Worm (Caenorhabditis elegans): ENCODE measurements around the gene mat-3.

DNA sequence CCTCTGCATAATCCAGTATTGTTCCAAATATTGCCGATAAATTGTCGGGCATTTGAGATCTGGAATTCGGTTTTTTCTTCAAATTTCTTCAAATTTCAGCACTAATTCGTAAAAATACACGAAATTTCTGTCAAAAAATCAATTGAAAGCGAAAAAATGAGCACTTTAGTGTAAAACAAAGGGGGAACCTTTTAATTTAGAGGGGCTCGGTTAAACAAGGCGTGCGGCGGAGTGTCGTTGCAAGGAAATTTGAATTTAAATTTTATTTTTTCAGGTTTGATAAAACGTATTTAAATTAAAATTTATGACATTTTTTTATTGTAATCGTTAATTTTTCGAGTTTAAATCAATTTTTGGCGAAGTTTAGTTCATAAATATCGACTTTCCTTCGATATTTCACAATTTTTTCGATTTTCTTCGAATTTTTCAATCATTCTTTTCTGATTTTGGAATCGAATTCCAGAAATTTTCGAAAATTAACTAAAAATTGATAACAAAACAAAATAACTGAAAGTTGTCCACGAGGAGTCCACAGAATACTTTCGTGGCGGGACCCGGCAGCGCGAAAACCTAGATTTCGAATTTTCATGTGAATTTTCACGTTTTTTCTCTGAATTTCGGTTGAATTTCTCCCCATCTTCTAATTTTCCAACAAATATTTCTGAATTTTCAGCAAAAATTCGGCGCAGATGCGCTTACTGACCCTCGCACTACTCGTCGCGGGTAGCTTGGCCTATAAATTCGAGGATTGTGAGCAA is 3.4 kb upstream of the mat-3 start, which contains the start of the genes magu-1 and nemp-1:
- no peak for TF ChIP-seq fos-1 (tag; optimal IDR thresholded peaks at IDR 0.05)
- TF ChIP-seq pha-4 (tag; optimal IDR thresholded peaks at IDR 0.05): peak; percentile 8
- no peak for TF ChIP-seq elt-3 (tag; optimal IDR thresholded peaks at IDR 0.05)
- TF ChIP-seq aly-2 (tag; optimal IDR thresholded peaks at IDR 0.05): no peak
- TF ChIP-seq nhr-76 (tag; optimal IDR thresholded peaks at IDR 0.05): no peak
- TF ChIP-seq nfya-1 (tag; optimal IDR thresholded peaks at IDR 0.05; ENCODE audit: insufficient read depth): no peak
- no peak for TF ChIP-seq ztf-4 (tag; optimal IDR thresholded peaks at IDR 0.05)
- no peak for TF ChIP-seq nhr-23 (tag; optimal IDR thresholded peaks at IDR 0.05)
- no peak for TF ChIP-seq egl-5 (tag; optimal IDR thresholded peaks at IDR 0.05)
- TF ChIP-seq ztf-11 (tag; optimal IDR thresholded peaks at IDR 0.05): no peak
- TF ChIP-seq nhr-28 (tag; optimal IDR thresholded peaks at IDR 0.05): no peak
- TF ChIP-seq lin-39 (tag; optimal IDR thresholded peaks at IDR 0.05): no peak
- TF ChIP-seq R02D3.7 (tag; optimal IDR thresholded peaks at IDR 0.05): no peak

All from whole organism, L3 larva.